Worm (Caenorhabditis elegans): ENCODE results near the gene hyl-2.

DNA sequence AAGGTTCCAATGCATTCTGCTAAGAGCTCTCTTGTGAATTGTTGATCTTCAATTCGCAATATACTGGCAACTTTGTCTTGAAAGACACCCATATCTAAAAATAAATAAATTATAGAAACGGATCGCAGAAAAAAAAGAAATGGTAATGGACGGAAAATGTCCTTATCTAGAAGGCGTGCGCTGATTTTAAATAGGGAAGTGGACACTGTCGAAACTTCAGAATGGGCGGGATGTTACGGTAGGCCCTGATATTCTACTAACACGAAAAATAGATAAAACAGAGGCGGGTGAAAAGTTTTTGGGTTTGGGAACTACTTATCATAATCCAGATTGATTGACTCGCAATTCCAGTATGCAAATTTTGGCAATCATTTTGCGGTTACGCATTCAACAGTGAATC lies 5.6 kb upstream of the hyl-2 start, which contains the start of gene aqp-8:
- TF ChIP-seq hnd-1 (tag; optimal IDR thresholded peaks at IDR 0.05), result no peak
- no peak for TF ChIP-seq hmg-4 (GFP tag; optimal IDR thresholded peaks at IDR 0.05)
- TF ChIP-seq scrt-1 (GFP tag; IDR thresholded peaks at IDR 0.05), result no peak
- no peak for TF ChIP-seq B0310.2 (tag; optimal IDR thresholded peaks at IDR 0.05)
- no peak for TF ChIP-seq hmbx-1 (tag; optimal IDR thresholded peaks at IDR 0.05)
